Worm (Caenorhabditis elegans) whole organism, L1 larva: ENCODE results near the gene Y49F6B.20.

Experiments used
- aly-2 ChIP-seq: fragments of 150-350 bp; optimal IDR thresholded peaks from 2 replicates; lab custom pipeline; 2014; ENCODE audit warnings: missing biosample characterization, missing genetic modification characterization
- ces-1 ChIP-seq: fragments of 150-350 bp; optimal IDR thresholded peaks from 2 replicates; lab custom pipeline; 2014; ENCODE audit warnings: missing biosample characterization, missing genetic modification reagents, missing genetic modification characterization
- efl-1 ChIP-seq, 4 experiments: fragments of 150-350 bp; optimal IDR thresholded peaks in 3 of 4; peaks in 1 of 4; 1 replicate in 1 of 4; 2 replicates in 3 of 4; lab custom pipeline; 2014; ENCODE audit warnings: missing biosample characterization in 2 of 4, missing genetic modification characterization in 2 of 4, missing genetic modification reagents in 2 of 4
- hlh-4 ChIP-seq: sonication (generic microtip); optimal IDR thresholded peaks from 2 replicates; lab custom pipeline; 2016; ENCODE audit warnings: mild to moderate bottlenecking, missing genetic modification characterization, missing compliant biosample characterization
- irx-1 ChIP-seq: sonication (generic microtip); optimal IDR thresholded peaks from 2 replicates; lab custom pipeline; 2016; ENCODE audit warnings: missing genetic modification characterization, missing compliant biosample characterization
- nhr-237 ChIP-seq: fragments of 150-350 bp; optimal IDR thresholded peaks from 2 replicates; lab custom pipeline; 2014; ENCODE audit warnings: missing biosample characterization, missing genetic modification characterization
- snpc-4 ChIP-seq: fragments of 150-350 bp; optimal IDR thresholded peaks from 2 replicates; lab custom pipeline; 2014; ENCODE audit warnings: missing biosample characterization, missing genetic modification characterization
- unc-62 ChIP-seq: fragments of 150-350 bp; optimal IDR thresholded peaks from 2 replicates; lab custom pipeline; 2014; ENCODE audit warnings: missing biosample characterization, missing genetic modification reagents, missing genetic modification characterization

DNA sequence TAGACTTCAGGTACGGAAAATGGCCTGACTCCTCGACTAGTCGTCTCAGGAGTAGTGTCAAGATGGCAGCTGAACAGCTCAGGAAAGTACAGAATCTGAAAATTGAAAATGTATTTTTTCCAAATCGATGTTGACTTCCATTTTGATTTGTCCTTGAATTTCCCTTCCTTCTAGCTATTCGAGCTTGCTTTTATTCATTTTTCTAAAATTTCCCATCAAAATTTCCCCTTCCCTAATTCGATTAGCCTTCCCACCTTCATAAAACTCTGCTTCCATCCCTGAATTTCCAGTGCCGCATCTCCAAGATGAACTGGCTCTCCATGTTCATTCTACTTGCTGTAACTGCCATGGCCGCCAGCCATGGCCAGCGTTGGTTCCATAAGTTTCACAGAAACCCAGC is 2.4 kb upstream of the Y49F6B.20 start, which contains the start of gene Y49F6B.6:
- TF ChIP-seq unc-62 (GFP tag; lab: Kevin White, UChicago) (no peak), nhr-237 (no peak), aly-2 (tag; lab: Kevin White, UChicago) (no peak), hlh-4 (tag; lab: Kevin White, UChicago) (no peak), irx-1 (tag; lab: Kevin White, UChicago) (no peak), ces-1 (GFP tag; lab: Kevin White, UChicago) (no peak), snpc-4 (no peak), efl-1 (optimal IDR thresholded peaks at IDR 0.05; lab: Kevin White, UChicago) (no peak), efl-1 (GFP tag; optimal IDR thresholded peaks at IDR 0.05 in 1 of 2; lab: Kevin White, UChicago) (no peak)
